Fruit fly (Drosophila melanogaster) whole organism, embryonic: ENCODE data around the gene CG18132.
A peak's percentile ranks its signal among the peaks of the same experiment; 100 is the strongest.

ENCODE experiments used
- Adf1 ChIP-seq: fragments of 200-800 bp; sonication (Bioruptor generic); IDR thresholded peaks from 2 replicates; pipeline ENCODE4 v1.3.6; 2022; ENCODE audit warnings: missing biosample characterization, missing genetic modification characterization
- B-H2 ChIP-seq: fragments of 200-800 bp; sonication (Bioruptor generic); optimal IDR thresholded peaks from 2 replicates; lab custom pipeline; 2018; ENCODE audit warnings: missing biosample characterization, mild to moderate bottlenecking, missing genetic modification characterization
- Bdp1 ChIP-seq: fragments of 200-800 bp; sonication (Bioruptor generic); optimal IDR thresholded peaks from 3 replicates; lab custom pipeline; 2016; ENCODE audit warnings: missing biosample characterization, missing genetic modification characterization
- CG10979 ChIP-seq: fragments of 200-800 bp; sonication (Bioruptor generic); optimal IDR thresholded peaks from 2 replicates; lab custom pipeline; 2018; ENCODE audit warnings: missing biosample characterization, mild to moderate bottlenecking, missing genetic modification characterization, moderate library complexity
- CG12219 ChIP-seq: fragments of 200-800 bp; sonication (Bioruptor generic); optimal IDR thresholded peaks from 3 replicates; lab custom pipeline; 2018; ENCODE audit warnings: missing biosample characterization, mild to moderate bottlenecking, missing genetic modification characterization
- CG12942 ChIP-seq: fragments of 200-800 bp; sonication (Bioruptor generic); optimal IDR thresholded peaks from 3 replicates; lab custom pipeline; 2016; ENCODE audit warnings: missing biosample characterization, missing genetic modification characterization
- CG15011 ChIP-seq: fragments of 200-800 bp; sonication (Bioruptor generic); optimal IDR thresholded peaks from 3 replicates; lab custom pipeline; 2018; ENCODE audit warnings: missing biosample characterization, mild to moderate bottlenecking, missing genetic modification characterization
- CG1603 ChIP-seq: fragments of 200-800 bp; sonication (Bioruptor generic); optimal IDR thresholded peaks from 2 replicates; lab custom pipeline; 2019; ENCODE audit warnings: missing biosample characterization, mild to moderate bottlenecking, missing genetic modification characterization, moderate library complexity
- CG16815 ChIP-seq: fragments of 200-800 bp; sonication (Bioruptor generic); optimal IDR thresholded peaks from 3 replicates; lab custom pipeline; 2017; ENCODE audit warnings: missing biosample characterization, mild to moderate bottlenecking, missing genetic modification characterization
- CG17328 ChIP-seq: fragments of 200-800 bp; sonication (Bioruptor generic); IDR thresholded peaks from 2 replicates; pipeline ENCODE4 v1.3.6; 2022; ENCODE audit warnings: missing biosample characterization, missing genetic modification characterization
- CG2120 ChIP-seq: fragments of 200-800 bp; sonication (Bioruptor generic); optimal IDR thresholded peaks from 3 replicates; lab custom pipeline; 2016; ENCODE audit warnings: missing biosample characterization, missing genetic modification characterization
- CG4707 ChIP-seq: fragments of 200-800 bp; sonication (Bioruptor generic); optimal IDR thresholded peaks from 2 replicates; lab custom pipeline; 2018; ENCODE audit warnings: missing biosample characterization, mild to moderate bottlenecking, missing genetic modification characterization, moderate library complexity
- CG6272 ChIP-seq: fragments of 200-800 bp; sonication (Bioruptor generic); IDR thresholded peaks from 2 replicates; pipeline ENCODE4 v1.3.6; 2022; ENCODE audit warnings: missing biosample characterization, missing genetic modification characterization
- CG7963 ChIP-seq: fragments of 200-800 bp; sonication (Bioruptor generic); IDR thresholded peaks from 3 replicates; pipeline ENCODE4 v1.3.6; 2022; ENCODE audit warnings: missing biosample characterization, missing genetic modification characterization; ENCODE audit not compliant: partially characterized antibody
- CG9727 ChIP-seq: fragments of 200-800 bp; sonication (Bioruptor generic); optimal IDR thresholded peaks from 3 replicates; lab custom pipeline; 2017; ENCODE audit warnings: missing biosample characterization, mild to moderate bottlenecking, missing genetic modification characterization
- CG9817 ChIP-seq: fragments of 200-800 bp; sonication (Bioruptor generic); optimal IDR thresholded peaks from 2 replicates; lab custom pipeline; 2018; ENCODE audit warnings: missing biosample characterization, mild to moderate bottlenecking, missing genetic modification characterization, moderate library complexity
- CG9876 ChIP-seq: fragments of 200-800 bp; sonication (Bioruptor generic); optimal IDR thresholded peaks from 2 replicates; lab custom pipeline; 2016; ENCODE audit warnings: missing biosample characterization, missing genetic modification characterization
- CG9932 ChIP-seq: fragments of 200-800 bp; sonication (Bioruptor generic); IDR thresholded peaks from 2 replicates; pipeline ENCODE4 v1.3.6; 2022; ENCODE audit warnings: missing biosample characterization, missing genetic modification characterization
- CHES-1-like ChIP-seq: fragments of 200-800 bp; sonication (Bioruptor generic); optimal IDR thresholded peaks from 2 replicates; lab custom pipeline; 2016; ENCODE audit warnings: missing biosample characterization, missing genetic modification characterization
- Drgx ChIP-seq: fragments of 200-800 bp; sonication (Bioruptor generic); IDR thresholded peaks from 2 replicates; pipeline ENCODE4 v1.3.6; 2022; ENCODE audit warnings: missing biosample characterization, missing genetic modification characterization
- HHEX ChIP-seq: fragments of 200-800 bp; sonication (Bioruptor generic); optimal IDR thresholded peaks from 3 replicates; lab custom pipeline; 2017; ENCODE audit warnings: missing biosample characterization, mild to moderate bottlenecking, missing genetic modification characterization, missing genetic modification reagents
- Hr3 ChIP-seq: fragments of 200-800 bp; sonication (Bioruptor generic); optimal IDR thresholded peaks from 3 replicates; lab custom pipeline; 2016; ENCODE audit warnings: missing biosample characterization, missing genetic modification characterization
- Nf-YC ChIP-seq: fragments of 200-800 bp; optimal IDR thresholded peaks from 3 replicates; lab custom pipeline; 2019; ENCODE audit warnings: missing biosample characterization, mild to moderate bottlenecking, missing genetic modification characterization, moderate library complexity
- Poxn ChIP-seq: fragments of 200-800 bp; sonication (Bioruptor generic); IDR thresholded peaks from 2 replicates; pipeline ENCODE4 v1.3.6; 2022; ENCODE audit warnings: missing biosample characterization, missing genetic modification characterization
- Rx ChIP-seq: fragments of 200-800 bp; sonication (Bioruptor generic); IDR thresholded peaks from 2 replicates; pipeline ENCODE4 v1.3.6; 2022; ENCODE audit warnings: missing biosample characterization, missing genetic modification characterization
- Sox102F ChIP-seq: fragments of 200-800 bp; sonication (Bioruptor generic); optimal IDR thresholded peaks from 2 replicates; lab custom pipeline; 2018; ENCODE audit warnings: missing biosample characterization, mild to moderate bottlenecking, missing genetic modification characterization, moderate library complexity
- ara ChIP-seq: fragments of 200-800 bp; sonication (Bioruptor generic); IDR thresholded peaks from 2 replicates; pipeline ENCODE4 v1.3.6; 2022; ENCODE audit warnings: missing biosample characterization, missing genetic modification characterization
- az2 ChIP-seq: fragments of 200-800 bp; sonication (Bioruptor generic); optimal IDR thresholded peaks from 3 replicates; lab custom pipeline; 2016; ENCODE audit warnings: missing biosample characterization, missing genetic modification characterization
- bab2 ChIP-seq: fragments of 200-800 bp; sonication (Bioruptor generic); optimal IDR thresholded peaks from 2 replicates; lab custom pipeline; 2016; ENCODE audit warnings: missing biosample characterization, missing genetic modification characterization
- crol ChIP-seq: fragments of 200-800 bp; sonication (Bioruptor generic); IDR thresholded peaks from 2 replicates; pipeline ENCODE4 v1.3.6; 2022; ENCODE audit warnings: missing biosample characterization, missing genetic modification characterization
- dan ChIP-seq: fragments of 200-800 bp; sonication (Bioruptor generic); IDR thresholded peaks from 2 replicates; pipeline ENCODE4 v1.3.6; 2022; ENCODE audit warnings: missing biosample characterization, missing genetic modification characterization
- dimm ChIP-seq: fragments of 200-800 bp; sonication (Bioruptor generic); IDR thresholded peaks from 2 replicates; pipeline ENCODE4 v1.3.6; 2022; ENCODE audit warnings: missing biosample characterization, missing genetic modification characterization
- eve ChIP-seq, 2 experiments: fragments of >200 bp; optimal IDR thresholded peaks; 2 replicates each; lab custom pipeline; 2017; ENCODE audit warnings: missing biosample characterization in 2 of 2, missing genetic modification characterization in 2 of 2
- gem ChIP-seq: fragments of 200-800 bp; sonication (Bioruptor generic); optimal IDR thresholded peaks from 2 replicates; lab custom pipeline; 2019; ENCODE audit warnings: missing biosample characterization, mild to moderate bottlenecking, missing genetic modification characterization, moderate library complexity
- ind ChIP-seq: fragments of 200-800 bp; sonication (Bioruptor generic); optimal IDR thresholded peaks from 3 replicates; lab custom pipeline; 2016; ENCODE audit warnings: missing biosample characterization, missing genetic modification characterization
- inv ChIP-seq: fragments of 200-800 bp; sonication (Bioruptor generic); IDR thresholded peaks from 2 replicates; pipeline ENCODE4 v1.3.6; 2022; ENCODE audit warnings: missing biosample characterization, missing genetic modification characterization; ENCODE audit not compliant: partially characterized antibody
- lov ChIP-seq, 2 experiments: fragments of 200-800 bp in 1 of 2; fragments of >200 bp in 1 of 2; sonication (Bioruptor generic) in 1 of 2; IDR thresholded peaks in 1 of 2; optimal IDR thresholded peaks in 1 of 2; 2 replicates in 1 of 2; 3 replicates in 1 of 2; pipeline versions ENCODE4 v1.3.6 to Lab custom; 2017 to 2022; ENCODE audit warnings: missing biosample characterization in 1 of 2, missing genetic modification characterization in 1 of 2
- otp ChIP-seq: fragments of 200-800 bp; sonication (Bioruptor generic); IDR thresholded peaks from 3 replicates; pipeline ENCODE4, ENCODE4 v1.3.6; 2022; ENCODE audit warnings: missing biosample characterization, missing genetic modification characterization
- pan ChIP-seq, 4 experiments: fragments of >200 bp in 3 of 4; fragments of 200-800 bp in 1 of 4; sonication (Bioruptor generic) in 1 of 4; optimal IDR thresholded peaks in 3 of 4; IDR thresholded peaks in 1 of 4; 2 replicates each; pipeline versions ENCODE4 v1.3.6 to Lab custom; 2017 to 2022; ENCODE audit warnings: missing biosample characterization in 2 of 4, missing genetic modification characterization in 2 of 4, mixed read lengths in 1 of 4
- pfk ChIP-seq: fragments of 200-800 bp; sonication (Bioruptor generic); optimal IDR thresholded peaks from 2 replicates; lab custom pipeline; 2018; ENCODE audit warnings: missing biosample characterization, mild to moderate bottlenecking, missing genetic modification characterization, moderate library complexity
- psq ChIP-seq: fragments of 200-800 bp; sonication (Bioruptor generic); optimal IDR thresholded peaks from 2 replicates; lab custom pipeline; 2017; ENCODE audit warnings: missing biosample characterization, missing genetic modification characterization
- ranshi ChIP-seq: fragments of 200-800 bp; sonication (Bioruptor generic); IDR thresholded peaks from 2 replicates; pipeline ENCODE4 v1.3.6; 2022; ENCODE audit warnings: missing biosample characterization, missing genetic modification characterization
- row ChIP-seq: fragments of 200-800 bp; sonication (Bioruptor generic); IDR thresholded peaks from 3 replicates; pipeline ENCODE4 v1.3.6; 2022; ENCODE audit warnings: missing biosample characterization, missing genetic modification characterization
- sd ChIP-seq: fragments of 200-800 bp; sonication (Bioruptor generic); optimal IDR thresholded peaks from 3 replicates; lab custom pipeline; 2018; ENCODE audit warnings: missing biosample characterization, mild to moderate bottlenecking, missing genetic modification characterization, moderate library complexity
- sim ChIP-seq: fragments of 200-800 bp; sonication (Bioruptor generic); IDR thresholded peaks from 2 replicates; pipeline ENCODE4 v1.3.6; 2022; ENCODE audit warnings: missing biosample characterization, missing genetic modification characterization
- slbo ChIP-seq: fragments of 200-800 bp; sonication (Bioruptor generic); IDR thresholded peaks from 2 replicates; pipeline ENCODE4 v1.3.6; 2022; ENCODE audit warnings: missing biosample characterization, missing genetic modification characterization
- slou ChIP-seq: fragments of 200-800 bp; sonication (Bioruptor generic); optimal IDR thresholded peaks from 3 replicates; lab custom pipeline; 2016; ENCODE audit warnings: missing biosample characterization, missing genetic modification characterization
- tio ChIP-seq: fragments of 200-800 bp; sonication (Bioruptor generic); optimal IDR thresholded peaks from 2 replicates; lab custom pipeline; 2017; ENCODE audit warnings: missing biosample characterization, missing genetic modification characterization, inconsistent platforms
- unpg ChIP-seq: fragments of 200-800 bp; sonication (Bioruptor generic); optimal IDR thresholded peaks from 3 replicates; lab custom pipeline; 2018; ENCODE audit warnings: missing biosample characterization, mild to moderate bottlenecking, missing genetic modification characterization, moderate library complexity
- vvl ChIP-seq: fragments of 200-800 bp; sonication (Bioruptor generic); IDR thresholded peaks from 2 replicates; pipeline ENCODE4 v1.3.6; 2022; ENCODE audit warnings: missing biosample characterization, missing genetic modification characterization
- z ChIP-seq: fragments of 200-800 bp; sonication (Bioruptor generic); IDR thresholded peaks from 3 replicates; pipeline ENCODE4 v1.3.6; 2022; ENCODE audit warnings: missing biosample characterization, missing genetic modification characterization

Gene CG18132

DNA sequence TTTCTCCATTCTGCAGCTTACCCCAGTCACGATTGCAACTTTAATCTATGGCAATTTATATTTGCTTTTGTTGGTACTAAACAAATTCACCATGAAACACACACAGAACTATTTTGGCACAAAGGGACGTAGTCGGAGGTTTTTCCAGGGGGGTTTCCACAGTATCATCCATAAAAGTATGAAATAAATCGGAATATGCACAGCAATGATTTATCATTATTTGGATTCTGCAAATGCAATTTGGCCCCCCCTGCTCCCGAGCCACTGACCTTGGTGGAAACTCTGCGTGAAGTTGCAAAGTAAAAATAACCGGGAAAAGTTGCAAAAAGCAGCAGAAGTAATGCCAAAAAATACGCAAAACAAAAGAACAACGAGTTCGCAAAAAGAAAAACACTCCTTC lies 40.6 kb upstream of the CG18132 start (continued):
- TF ChIP-seq CG1603 (tag; lab: Kevin White, UChicago): peak; percentile 13
- no peak for TF ChIP-seq dimm
- no peak for TF ChIP-seq CG6272 (GFP tag; lab: Robert Waterston, UW)
- no peak for TF ChIP-seq Hr3
- no peak for TF ChIP-seq Poxn
- no peak for TF ChIP-seq Nf-YC (tag; lab: Kevin White, UChicago)
- peak; percentile 28 for TF ChIP-seq tio
- no peak for TF ChIP-seq CG15011 (GFP tag; lab: Kevin White, UChicago)
- no peak for TF ChIP-seq CG17328
- TF ChIP-seq Drgx: peak; percentile 26; the same call in 1 of the 2 replicates
- peak; percentile 2 for TF ChIP-seq CG2120
- no peak for TF ChIP-seq otp
- no peak for TF ChIP-seq CG12942 (GFP tag; lab: Kevin White, UChicago)
- TF ChIP-seq CG9932: peak; percentile 39
- TF ChIP-seq CG9727 (GFP tag; lab: Kevin White, UChicago): no peak
- TF ChIP-seq eve (GFP tag; optimal IDR thresholded peaks at IDR 0.05; lab: Kevin White, UChicago): no peak
- TF ChIP-seq sim (GFP tag; lab: Robert Waterston, UW): no peak
- no peak for TF ChIP-seq inv (GFP tag; lab: Robert Waterston, UW)
- no peak for TF ChIP-seq lov (optimal IDR thresholded peaks at IDR 0.05; lab: Kevin White, UChicago)
- TF ChIP-seq lov (GFP tag; IDR thresholded peaks at IDR 0.05; lab: Robert Waterston, UW): no peak
- no peak for TF ChIP-seq Bdp1 (GFP tag; lab: Kevin White, UChicago)
- no peak for TF ChIP-seq ara (GFP tag; lab: Robert Waterston, UW)
- no peak for TF ChIP-seq psq (GFP tag; lab: Kevin White, UChicago)
- TF ChIP-seq pan (optimal IDR thresholded peaks at IDR 0.05; lab: Kevin White, UChicago): no peak
- peak in 1 of 2 experiments; percentile 34 for TF ChIP-seq pan (GFP tag; optimal IDR thresholded peaks at IDR 0.05 in 1 of 2, IDR thresholded peaks at IDR 0.05 in 1 of 2)
- TF ChIP-seq slbo (GFP tag; lab: Robert Waterston, UW): peak; percentile 48
- no peak for TF ChIP-seq ranshi (GFP tag; lab: Robert Waterston, UW)
- TF ChIP-seq dan (GFP tag; lab: Robert Waterston, UW): no peak
- TF ChIP-seq bab2 (GFP tag; lab: Kevin White, UChicago): no peak
- TF ChIP-seq gem: peak; percentile 18
- TF ChIP-seq Sox102F (GFP tag; lab: Kevin White, UChicago): peak; percentile 9
- no peak for TF ChIP-seq CG4707 (GFP tag; lab: Kevin White, UChicago)
- peak; percentile 4 for TF ChIP-seq ind (GFP tag; lab: Kevin White, UChicago)
- TF ChIP-seq CHES-1-like (GFP tag; lab: Kevin White, UChicago): no peak
- TF ChIP-seq Adf1 (GFP tag; lab: Robert Waterston, UW): no peak
- TF ChIP-seq CG7963 (GFP tag; lab: Robert Waterston, UW): no peak
- no peak for TF ChIP-seq pfk (GFP tag; lab: Kevin White, UChicago)
- no peak for TF ChIP-seq CG12219 (GFP tag; lab: Kevin White, UChicago)
- TF ChIP-seq Rx (GFP tag; lab: Robert Waterston, UW): no peak
- no peak for TF ChIP-seq B-H2 (GFP tag; lab: Kevin White, UChicago)

DNA sequence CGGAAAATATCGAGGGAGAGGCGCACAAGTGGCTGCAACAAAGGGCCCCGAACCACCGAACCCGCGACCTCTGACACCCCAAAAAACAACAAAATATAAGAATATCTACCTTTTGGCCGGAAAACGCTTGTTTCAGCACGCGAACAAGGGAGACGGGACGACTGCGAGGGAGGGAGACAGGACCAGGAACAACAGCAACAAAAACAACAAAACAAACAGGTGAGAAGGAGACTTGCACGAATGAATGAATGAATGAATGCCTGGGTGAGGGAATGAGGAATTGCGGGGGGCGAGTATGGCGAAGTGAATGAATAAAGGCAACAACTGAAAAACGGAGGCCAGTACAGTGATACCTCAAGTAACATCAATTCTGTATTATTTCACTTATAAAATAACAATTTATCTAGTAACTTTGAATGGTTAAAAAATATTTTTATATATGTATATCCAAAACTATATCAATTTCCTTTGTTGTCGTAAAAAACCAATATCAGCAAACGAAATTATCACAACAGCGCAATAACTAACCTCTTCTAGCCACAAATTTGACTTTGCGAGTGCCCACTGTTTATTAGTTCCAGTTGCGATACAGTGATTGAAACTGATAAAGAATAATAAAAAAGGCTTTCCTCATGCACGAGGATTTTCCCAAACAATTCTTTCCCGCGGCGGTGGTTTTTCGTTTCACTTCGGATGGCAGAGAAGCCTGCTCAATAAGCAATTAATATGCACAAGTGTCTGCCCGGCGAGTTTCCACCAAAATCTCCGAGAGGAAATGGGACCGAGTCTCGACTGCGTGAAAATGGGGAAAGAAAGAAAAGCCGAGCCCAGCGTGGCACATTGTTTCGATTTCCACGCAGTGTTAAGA lies 39.7 kb upstream of the CG18132 start:
- TF ChIP-seq row (GFP tag; lab: Robert Waterston, UW) (peak; percentile 71), CG9817 (tag; lab: Kevin White, UChicago) (no peak), unpg (GFP tag; lab: Kevin White, UChicago) (peak; percentile 46), otp (no peak), CG9876 (GFP tag; lab: Kevin White, UChicago) (no peak), crol (GFP tag; lab: Robert Waterston, UW) (peak; percentile 82), sd (tag; lab: Kevin White, UChicago) (no peak), z (no peak), slou (GFP tag; lab: Kevin White, UChicago) (no peak), CG16815 (GFP tag; lab: Kevin White, UChicago) (peak; percentile 14), HHEX (GFP tag; lab: Kevin White, UChicago) (no peak), CG10979 (tag; lab: Kevin White, UChicago) (peak; percentile 50), vvl (GFP tag; lab: Robert Waterston, UW) (0 out of 2 replicates have a peak, but pooled peaks have one; percentile 28), az2 (peak; percentile 17)
